Worm (Caenorhabditis elegans) whole organism, midembryonic: Measurements from ENCODE around the gene K02H11.4.

Source experiments
- T22C8.4 ChIP-seq: fragments of 200-800 bp; sonication (Bioruptor generic); IDR thresholded peaks from 2 replicates; pipeline ENCODE4 v1.3.6; 2022; ENCODE audit warnings: missing genetic modification characterization, missing compliant biosample characterization
- cog-1 ChIP-seq: sonication (generic microtip); optimal IDR thresholded peaks from 2 replicates; lab custom pipeline; 2016; ENCODE audit warnings: missing genetic modification characterization, missing compliant biosample characterization
- flt-1 ChIP-seq: fragments of 200-800 bp; sonication (Bioruptor generic); IDR thresholded peaks from 2 replicates; pipeline ENCODE4 v1.3.6; 2022; ENCODE audit warnings: missing genetic modification characterization, missing compliant biosample characterization
- klf-2 ChIP-seq: fragments of 200-800 bp; sonication (Bioruptor generic); conservative IDR thresholded peaks from 2 replicates; pipeline ENCODE4 v1.3.6; 2022; ENCODE audit warnings: missing genetic modification reagents, missing genetic modification characterization, missing compliant biosample characterization
- ztf-23 ChIP-seq: fragments of 200-800 bp; sonication (Bioruptor generic); IDR thresholded peaks from 2 replicates; pipeline ENCODE4 v1.3.6; 2022; ENCODE audit warnings: missing genetic modification reagents, missing genetic modification characterization, missing compliant biosample characterization
- ztf-29 ChIP-seq: fragments of 200-800 bp; sonication (Bioruptor generic); IDR thresholded peaks from 2 replicates; pipeline ENCODE4 v1.3.6; 2022; ENCODE audit warnings: missing genetic modification reagents, missing genetic modification characterization, missing compliant biosample characterization

ce11 chrV:1579790-1580189 is 48.7 kb upstream of the K02H11.4 start:
- TF ChIP-seq flt-1 (GFP tag; lab: Robert Waterston, UW), result no peak
- no peak for TF ChIP-seq T22C8.4 (GFP tag; lab: Robert Waterston, UW)
- no peak for TF ChIP-seq cog-1 (tag; lab: Kevin White, UChicago)
- TF ChIP-seq ztf-23 (GFP tag; lab: Robert Waterston, UW), result no peak
- TF ChIP-seq klf-2 (GFP tag; lab: Robert Waterston, UW), result no peak
- no peak for TF ChIP-seq ztf-29 (GFP tag; lab: Robert Waterston, UW)
